Worm (Caenorhabditis elegans) whole organism, L4/young adult: ENCODE results near the gene C33H5.16.

Source experiments
- W03F9.2 ChIP-seq: fragments of 150-350 bp; optimal IDR thresholded peaks from 2 replicates; lab custom pipeline; 2014; ENCODE audit warnings: missing biosample characterization, missing genetic modification characterization
- dao-5 ChIP-seq: sonication (generic microtip); optimal IDR thresholded peaks from 2 replicates; lab custom pipeline; 2016; ENCODE audit warnings: missing genotype, missing genetic modification characterization, moderate library complexity, missing compliant biosample characterization
- him-1 ChIP-seq: sonication (generic microtip); optimal IDR thresholded peaks from 2 replicates; lab custom pipeline; 2016; ENCODE audit warnings: missing genotype, missing genetic modification reagents, missing genetic modification characterization, missing compliant biosample characterization

DNA sequence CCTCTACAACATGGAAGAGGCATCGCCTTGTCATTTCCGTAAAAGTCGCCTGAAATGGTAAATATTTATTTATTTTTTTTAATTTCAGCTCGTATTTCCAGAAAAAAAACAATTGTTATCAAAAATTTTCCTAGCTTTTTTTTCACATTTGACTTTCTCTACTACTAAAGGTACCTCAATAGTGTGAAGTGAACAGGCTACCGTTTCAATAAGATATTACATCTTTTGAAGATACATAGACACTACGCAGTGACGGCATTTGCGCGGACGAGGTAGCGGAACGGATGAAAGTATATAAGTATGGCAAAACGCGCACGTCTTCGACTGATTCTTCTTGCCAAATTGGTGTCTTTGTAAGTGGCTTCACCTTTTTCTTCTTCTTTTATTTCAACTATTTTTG lies 50.0 kb downstream of the C33H5.16 start, which contains the start of gene col-14:
- no peak for TF ChIP-seq W03F9.2
- no peak for TF ChIP-seq him-1 (tag; lab: Kevin White, UChicago)
- TF ChIP-seq dao-5, result no peak
